Worm (Caenorhabditis elegans) whole organism, early embryonic: ENCODE data around the gene mrps-10.

Experiments used
- ama-1 ChIP-seq: fragments of 150-350 bp; optimal IDR thresholded peaks from 2 replicates; lab custom pipeline; 2014
- ets-7 ChIP-seq: sonication (generic microtip); optimal IDR thresholded peaks from 2 replicates; lab custom pipeline; 2016; ENCODE audit warnings: missing genotype, missing genetic modification characterization, missing compliant biosample characterization
- hmbx-1 ChIP-seq: sonication (generic microtip); optimal IDR thresholded peaks from 2 replicates; lab custom pipeline; 2016; ENCODE audit warnings: mild to moderate bottlenecking, missing genetic modification characterization, missing compliant biosample characterization
- hnd-1 ChIP-seq: sonication (generic microtip); optimal IDR thresholded peaks from 2 replicates; lab custom pipeline; 2016; ENCODE audit warnings: missing genetic modification characterization, missing compliant biosample characterization

- no peak for TF ChIP-seq hmbx-1
- TF ChIP-seq ets-7: no peak
- TF ChIP-seq ama-1 (lab: Kevin White, UChicago): no peak
- no peak for TF ChIP-seq hnd-1 (tag; lab: Kevin White, UChicago)
Observed at ce11 chrIII:12959286-12959685, 32.9 kb downstream of the mrps-10 start.
